Worm (Caenorhabditis elegans) whole organism, L2 larva: ENCODE results near the gene R08A2.5.
A peak's percentile ranks its signal among the peaks of the same experiment; 100 is the strongest.

Source experiments
- C34F6.9 ChIP-seq: fragments of 150-350 bp; optimal IDR thresholded peaks from 2 replicates; lab custom pipeline; 2014; ENCODE audit warnings: missing biosample characterization, missing genetic modification characterization
- R02D3.7 ChIP-seq: fragments of 150-350 bp; optimal IDR thresholded peaks from 2 replicates; lab custom pipeline; 2014; ENCODE audit warnings: missing biosample characterization, missing genetic modification characterization
- Y55F3AM.14 ChIP-seq: fragments of 200-800 bp; sonication (Bioruptor generic); optimal IDR thresholded peaks from 2 replicates; lab custom pipeline; 2018; ENCODE audit warnings: mild to moderate bottlenecking, missing genetic modification characterization, missing compliant biosample characterization
- alr-1 ChIP-seq: fragments of 150-350 bp; optimal IDR thresholded peaks from 2 replicates; lab custom pipeline; 2014; ENCODE audit warnings: missing biosample characterization, missing genetic modification characterization
- aly-2 ChIP-seq: fragments of 150-350 bp; optimal IDR thresholded peaks from 2 replicates; lab custom pipeline; 2014; ENCODE audit warnings: missing biosample characterization, missing genetic modification characterization
- ama-1 ChIP-seq: fragments of 150-350 bp; optimal IDR thresholded peaks from 2 replicates; lab custom pipeline; 2018; ENCODE audit warnings: inconsistent platforms
- ceh-16 ChIP-seq: fragments of 150-350 bp; optimal IDR thresholded peaks from 2 replicates; lab custom pipeline; 2014; ENCODE audit warnings: missing biosample characterization, missing genetic modification characterization
- ceh-82 ChIP-seq: fragments of 150-350 bp; optimal IDR thresholded peaks from 2 replicates; lab custom pipeline; 2014; ENCODE audit warnings: missing biosample characterization, missing genetic modification characterization
- dmd-4 ChIP-seq: sonication (generic microtip); optimal IDR thresholded peaks from 2 replicates; lab custom pipeline; 2017; ENCODE audit warnings: missing biosample characterization, missing genetic modification characterization
- elt-1 ChIP-seq: fragments of 150-350 bp; optimal IDR thresholded peaks from 2 replicates; lab custom pipeline; 2014; ENCODE audit warnings: missing biosample characterization, missing genetic modification characterization
- fos-1 ChIP-seq: fragments of 150-350 bp; optimal IDR thresholded peaks from 2 replicates; lab custom pipeline; 2014; ENCODE audit warnings: missing biosample characterization, missing genetic modification characterization
- gmeb-1 ChIP-seq: fragments of 150-350 bp; optimal IDR thresholded peaks from 2 replicates; lab custom pipeline; 2014; ENCODE audit warnings: missing biosample characterization, missing genetic modification characterization
- lin-11 ChIP-seq: fragments of 150-350 bp; sonication (generic microtip); optimal IDR thresholded peaks from 2 replicates; lab custom pipeline; 2014; ENCODE audit warnings: missing biosample characterization, missing genetic modification characterization, inconsistent platforms, mixed read lengths
- lin-13 ChIP-seq: fragments of 150-350 bp; optimal IDR thresholded peaks from 2 replicates; lab custom pipeline; 2014; ENCODE audit warnings: missing biosample characterization, missing genetic modification reagents, missing genetic modification characterization
- lin-39 ChIP-seq: fragments of 150-350 bp; optimal IDR thresholded peaks from 2 replicates; lab custom pipeline; 2014; ENCODE audit warnings: missing biosample characterization, missing genetic modification reagents, missing genetic modification characterization
- lsy-2 ChIP-seq, 2 experiments: fragments of 150-350 bp in 1 of 2; sonication (generic microtip) in 1 of 2; optimal IDR thresholded peaks; 2 replicates each; lab custom pipeline; 2014 to 2017; ENCODE audit warnings: missing biosample characterization in 2 of 2, missing genetic modification characterization in 2 of 2
- mab-5 ChIP-seq: fragments of 150-350 bp; optimal IDR thresholded peaks from 2 replicates; lab custom pipeline; 2014; ENCODE audit warnings: missing biosample characterization, missing genetic modification characterization
- mbf-1 ChIP-seq: sonication (generic microtip); optimal IDR thresholded peaks from 2 replicates; lab custom pipeline; 2017; ENCODE audit warnings: missing biosample characterization, missing genetic modification characterization
- mdl-1 ChIP-seq, 2 experiments: fragments of 150-350 bp in 1 of 2; sonication (generic microtip) in 1 of 2; optimal IDR thresholded peaks; 2 replicates each; lab custom pipeline; 2017; ENCODE audit warnings: missing biosample characterization in 2 of 2, missing genetic modification characterization in 2 of 2
- nhr-10 ChIP-seq: sonication (generic microtip); optimal IDR thresholded peaks from 2 replicates; lab custom pipeline; 2017; ENCODE audit warnings: missing biosample characterization, missing genetic modification characterization
- nhr-11 ChIP-seq: fragments of 150-350 bp; optimal IDR thresholded peaks from 2 replicates; lab custom pipeline; 2014; ENCODE audit warnings: missing biosample characterization, missing genetic modification characterization
- nhr-129 ChIP-seq: fragments of 150-350 bp; optimal IDR thresholded peaks from 2 replicates; lab custom pipeline; 2014; ENCODE audit warnings: missing biosample characterization, missing genetic modification characterization
- nhr-21 ChIP-seq: fragments of 150-350 bp; optimal IDR thresholded peaks from 2 replicates; lab custom pipeline; 2014; ENCODE audit warnings: missing biosample characterization, missing genetic modification characterization
- nhr-237 ChIP-seq: fragments of 150-350 bp; optimal IDR thresholded peaks from 2 replicates; lab custom pipeline; 2014; ENCODE audit warnings: missing biosample characterization, missing genetic modification characterization
- nhr-25 ChIP-seq: fragments of 150-350 bp; sonication (generic microtip); optimal IDR thresholded peaks from 3 replicates; lab custom pipeline; 2014; ENCODE audit warnings: missing biosample characterization, missing genetic modification characterization
- nhr-6 ChIP-seq: fragments of 150-350 bp; optimal IDR thresholded peaks from 2 replicates; lab custom pipeline; 2014; ENCODE audit warnings: missing biosample characterization, missing genetic modification characterization
- nhr-77 ChIP-seq: fragments of 150-350 bp; optimal IDR thresholded peaks from 2 replicates; lab custom pipeline; 2014; ENCODE audit warnings: missing biosample characterization, missing genetic modification characterization
- peb-1 ChIP-seq: fragments of 150-350 bp; optimal IDR thresholded peaks from 2 replicates; lab custom pipeline; 2014; ENCODE audit warnings: missing biosample characterization, missing genetic modification characterization
- skn-1 ChIP-seq: sonication (generic microtip); optimal IDR thresholded peaks from 2 replicates; lab custom pipeline; 2017; ENCODE audit warnings: missing biosample characterization, missing genetic modification characterization
- sma-3 ChIP-seq: sonication (generic microtip); optimal IDR thresholded peaks from 2 replicates; lab custom pipeline; 2016; ENCODE audit warnings: missing genetic modification reagents, missing genetic modification characterization, missing compliant biosample characterization
- sma-9 ChIP-seq, 2 experiments: fragments of 150-350 bp in 1 of 2; sonication (generic microtip) in 1 of 2; optimal IDR thresholded peaks; 2 replicates each; lab custom pipeline; 2014 to 2016; ENCODE audit warnings: missing genetic modification characterization in 2 of 2, mild to moderate bottlenecking in 1 of 2, missing biosample characterization in 1 of 2, missing compliant biosample characterization in 1 of 2, missing genetic modification reagents in 1 of 2, moderate library complexity in 1 of 2
- snpc-4 ChIP-seq: fragments of 150-350 bp; optimal IDR thresholded peaks from 2 replicates; lab custom pipeline; 2014; ENCODE audit warnings: missing biosample characterization, missing genetic modification characterization
- unc-55 ChIP-seq: fragments of 150-350 bp; sonication (generic microtip); optimal IDR thresholded peaks from 3 replicates; lab custom pipeline; 2014; ENCODE audit warnings: missing biosample characterization, missing genetic modification reagents, missing genetic modification characterization
- ztf-1 ChIP-seq: fragments of 200-800 bp; sonication (Bioruptor generic); conservative IDR thresholded peaks from 2 replicates; pipeline ENCODE4 v1.3.6; 2022; ENCODE audit warnings: missing genetic modification characterization, missing compliant biosample characterization
- ztf-4 ChIP-seq: fragments of 150-350 bp; optimal IDR thresholded peaks from 2 replicates; lab custom pipeline; 2014; ENCODE audit warnings: missing biosample characterization, missing genetic modification characterization

Gene R08A2.5

DNA sequence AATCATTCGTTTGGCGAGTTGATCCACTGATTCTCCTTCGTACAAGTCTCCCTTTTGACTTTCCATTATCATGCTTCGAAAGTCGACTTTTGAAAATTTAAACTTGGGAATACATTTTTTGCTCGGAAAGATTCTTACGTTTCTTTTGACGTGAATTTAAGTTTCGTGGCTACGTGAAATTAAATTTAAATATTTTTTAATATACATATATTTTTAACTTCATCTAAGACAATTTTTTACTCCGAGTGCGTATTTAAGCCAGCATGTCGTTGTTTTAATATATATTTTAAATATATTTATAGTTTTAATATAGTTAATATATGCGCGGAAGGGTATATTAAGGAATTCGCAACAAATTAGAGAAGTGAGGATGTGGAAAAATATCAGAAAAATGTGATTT is 3.2 kb downstream of the R08A2.5 start, which contains the start of gene R08A2.2:
Gene R08A2.2 (minus strand): TSS at position 101 of the 400 bp plus-strand sequence.
- TF ChIP-seq aly-2 (tag; lab: Kevin White, UChicago), result no peak
- no peak for TF ChIP-seq snpc-4
- no peak for TF ChIP-seq lin-13 (GFP tag; lab: Kevin White, UChicago)
- TF ChIP-seq fos-1 (tag; lab: Kevin White, UChicago), result no peak
- TF ChIP-seq mbf-1, result no peak
- TF ChIP-seq Y55F3AM.14 (GFP tag; lab: Kevin White, UChicago), result no peak
- TF ChIP-seq nhr-21 (tag; lab: Kevin White, UChicago), result no peak
- TF ChIP-seq nhr-129 (tag; lab: Kevin White, UChicago), result no peak
- no peak for TF ChIP-seq ama-1 (lab: Kevin White, UChicago)
- no peak for TF ChIP-seq nhr-6 (tag; lab: Kevin White, UChicago)
- TF ChIP-seq ceh-82, result no peak
- TF ChIP-seq ztf-4, result no peak
- no peak for TF ChIP-seq ceh-16
- TF ChIP-seq nhr-25 (tag; lab: Kevin White, UChicago), result no peak
- no peak for TF ChIP-seq R02D3.7 (tag; lab: Kevin White, UChicago)
- TF ChIP-seq, all 48 proteins: peak for 0

DNA sequence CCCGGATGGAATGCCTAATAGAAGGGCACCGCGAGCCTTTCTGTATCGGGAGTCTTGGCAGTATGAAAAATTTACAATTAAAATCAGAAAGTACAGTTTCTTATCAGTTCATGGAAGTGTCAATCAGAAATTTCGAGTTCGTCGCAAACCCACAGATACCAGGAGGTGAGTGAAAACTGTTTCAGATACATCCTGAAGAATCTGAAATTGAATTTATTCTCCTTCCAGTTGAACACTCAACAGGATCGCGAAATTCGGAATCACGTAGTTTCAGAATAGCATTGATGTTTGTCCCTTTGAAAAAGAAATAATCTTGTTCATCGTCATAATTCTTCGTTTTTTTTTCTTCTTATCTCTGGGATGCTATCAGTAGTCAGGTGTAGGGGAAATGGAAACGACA is 3.7 kb downstream of the R08A2.5 start, which contains the start of gene fbxa-147:
Gene fbxa-147 (plus strand): TSS at position 386 of the 400 bp plus-strand sequence.
- no peak for TF ChIP-seq elt-1
- no peak for TF ChIP-seq R02D3.7 (tag; lab: Kevin White, UChicago)
- no peak for TF ChIP-seq ceh-82
- TF ChIP-seq aly-2 (tag; lab: Kevin White, UChicago), result no peak
- TF ChIP-seq mab-5 (tag; lab: Kevin White, UChicago), result no peak
- no peak for TF ChIP-seq peb-1 (tag; lab: Kevin White, UChicago)
- TF ChIP-seq alr-1 (tag; lab: Kevin White, UChicago), result no peak
- no peak for TF ChIP-seq C34F6.9 (tag; lab: Kevin White, UChicago)

DNA sequence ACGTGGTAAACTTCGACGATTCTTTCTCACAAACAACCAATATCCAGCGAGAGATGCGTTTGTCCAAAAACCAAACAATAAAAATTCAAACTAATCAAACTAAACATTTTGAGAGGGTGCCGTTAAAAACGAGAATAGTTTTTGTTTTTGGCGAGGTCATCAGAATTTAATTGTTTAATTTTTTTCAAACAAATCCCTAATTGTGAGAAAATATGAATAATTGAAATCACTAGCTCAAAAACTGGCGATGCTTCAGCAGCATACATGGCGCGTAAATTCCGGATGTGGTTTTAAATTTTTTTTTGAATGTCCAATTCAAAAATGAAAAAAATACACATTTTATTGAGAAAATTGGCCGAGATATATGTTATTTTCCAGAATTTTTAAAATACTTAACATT is 7.1 kb downstream of the R08A2.5 start, which contains the start of gene R08A2.1:
Gene R08A2.1 (minus strand): TSS at position 101 of the 400 bp plus-strand sequence.
- TF ChIP-seq ceh-82, result no peak
- no peak for TF ChIP-seq ztf-1 (GFP tag; lab: Robert Waterston, UW)
- no peak for TF ChIP-seq R02D3.7 (tag; lab: Kevin White, UChicago)
- no peak for TF ChIP-seq nhr-237 (tag; lab: Kevin White, UChicago)
- no peak for TF ChIP-seq skn-1 (tag; lab: Kevin White, UChicago)
- no peak for TF ChIP-seq nhr-10
- TF ChIP-seq aly-2 (tag; lab: Kevin White, UChicago), result no peak
- TF ChIP-seq peb-1 (tag; lab: Kevin White, UChicago), result no peak
- no peak for TF ChIP-seq nhr-11 (tag; lab: Kevin White, UChicago)
- no peak for TF ChIP-seq lin-13 (GFP tag; lab: Kevin White, UChicago)
- no peak for TF ChIP-seq lsy-2 (tag; optimal IDR thresholded peaks at IDR 0.05; lab: Kevin White, UChicago)
- TF ChIP-seq ama-1 (lab: Kevin White, UChicago), result no peak
- TF ChIP-seq nhr-6 (tag; lab: Kevin White, UChicago), result no peak
- no peak for TF ChIP-seq dmd-4 (tag; lab: Kevin White, UChicago)
- no peak for TF ChIP-seq nhr-77 (tag; lab: Kevin White, UChicago)
- TF ChIP-seq mdl-1 (tag; optimal IDR thresholded peaks at IDR 0.05; lab: Kevin White, UChicago), result no peak
- no peak for TF ChIP-seq gmeb-1 (tag; lab: Kevin White, UChicago)
- no peak for TF ChIP-seq lin-39 (tag; lab: Kevin White, UChicago)
- no peak for TF ChIP-seq unc-55 (GFP tag; lab: Kevin White, UChicago)
- TF ChIP-seq fos-1 (tag; lab: Kevin White, UChicago), result no peak

DNA sequence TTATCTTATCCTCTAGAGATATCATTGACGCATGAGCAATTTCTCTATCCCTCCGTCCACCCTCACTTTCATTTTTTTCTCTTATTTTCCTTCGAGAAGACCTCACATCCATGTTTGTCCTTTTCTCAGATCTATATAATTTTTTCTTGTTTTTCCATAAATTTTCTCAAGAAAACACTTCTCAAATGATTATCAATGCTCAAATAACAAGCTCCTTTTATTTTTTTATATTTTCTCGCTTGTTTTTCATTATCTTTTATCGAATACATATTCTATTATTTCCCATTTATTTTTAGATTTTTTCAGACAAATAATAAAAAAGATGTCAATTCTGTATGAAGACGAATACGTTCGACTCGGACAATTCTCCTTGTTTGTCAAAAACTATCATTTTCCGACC is 10.6 kb downstream of the R08A2.5 start, which contains the start of gene R08A2.7:
Gene R08A2.7 (plus strand): TSS at position 301 of the 400 bp plus-strand sequence.
- no peak for TF ChIP-seq gmeb-1 (tag; lab: Kevin White, UChicago)
- TF ChIP-seq ztf-1 (GFP tag; lab: Robert Waterston, UW), result no peak
- TF ChIP-seq unc-55 (GFP tag; lab: Kevin White, UChicago), result no peak
- TF ChIP-seq ceh-82, result no peak
- TF ChIP-seq, all 48 proteins: peak for 0

DNA sequence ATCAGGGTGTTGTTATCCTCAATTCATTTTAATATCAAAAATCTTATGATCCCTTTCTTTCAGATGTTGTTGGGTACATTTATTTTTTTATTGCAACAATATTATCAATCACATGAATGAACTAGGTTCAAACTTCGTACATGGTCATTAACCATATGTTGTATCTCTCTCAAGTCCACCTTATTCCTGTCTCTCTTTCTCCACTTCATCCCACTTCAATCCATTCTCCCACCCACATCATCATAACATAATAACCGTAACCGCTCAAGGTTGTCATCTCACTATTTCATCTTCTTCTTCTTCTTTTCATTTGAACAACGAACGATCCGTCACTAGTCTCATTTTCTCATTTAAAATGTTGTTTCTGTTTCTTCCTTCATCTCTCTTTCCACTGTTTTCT is 13.0 kb downstream of the R08A2.5 start:
- peak; percentile 19 for TF ChIP-seq sma-3 (GFP tag; lab: Kevin White, UChicago)
- no peak for TF ChIP-seq lin-11 (tag; lab: Kevin White, UChicago)
- TF ChIP-seq nhr-21 (tag; lab: Kevin White, UChicago), result peak; percentile 42
- peak; percentile 77 for TF ChIP-seq sma-9 (GFP tag; optimal IDR thresholded peaks at IDR 0.05; lab: Kevin White, UChicago)
- TF ChIP-seq sma-9 (tag; optimal IDR thresholded peaks at IDR 0.05; lab: Kevin White, UChicago), result no peak
- TF ChIP-seq nhr-11 (tag; lab: Kevin White, UChicago), result no peak
